Worm (Caenorhabditis elegans) whole organism, L3 larva: ENCODE results near the gene F49F1.11.
"Not testable (repeated sequence)": the region's sequence is repeated elsewhere in the genome, so short reads cannot be mapped to it uniquely, and the experiment has no call there.

Experiments used
- R02D3.7 ChIP-seq: fragments of 150-350 bp; optimal IDR thresholded peaks from 2 replicates; lab custom pipeline; 2014; ENCODE audit warnings: missing biosample characterization, missing genetic modification characterization
- aly-2 ChIP-seq: fragments of 150-350 bp; optimal IDR thresholded peaks from 2 replicates; lab custom pipeline; 2014; ENCODE audit warnings: missing biosample characterization, missing genetic modification characterization
- daf-12 ChIP-seq: fragments of 150-350 bp; optimal IDR thresholded peaks from 2 replicates; lab custom pipeline; 2014; ENCODE audit warnings: missing biosample characterization, missing genetic modification reagents, missing genetic modification characterization
- egl-27 ChIP-seq: sonication (generic microtip); optimal IDR thresholded peaks from 4 replicates; lab custom pipeline; 2017; ENCODE audit warnings: missing biosample characterization, missing genetic modification reagents, missing genetic modification characterization
- egl-5 ChIP-seq: fragments of 150-350 bp; optimal IDR thresholded peaks from 2 replicates; lab custom pipeline; 2017; ENCODE audit warnings: missing biosample characterization, missing genetic modification reagents, missing genetic modification characterization, inconsistent platforms
- elt-1 ChIP-seq: fragments of 150-350 bp; optimal IDR thresholded peaks from 2 replicates; lab custom pipeline; 2014; ENCODE audit warnings: missing biosample characterization, missing genetic modification characterization
- elt-2 ChIP-seq: sonication (generic microtip); optimal IDR thresholded peaks from 2 replicates; lab custom pipeline; 2016; ENCODE audit warnings: missing genetic modification reagents, mild to moderate bottlenecking, missing genetic modification characterization, missing compliant biosample characterization
- eor-1 ChIP-seq, 2 experiments: fragments of 150-350 bp; optimal IDR thresholded peaks; 2 replicates each; lab custom pipeline; 2014 to 2018; ENCODE audit warnings: missing biosample characterization in 2 of 2, missing genetic modification characterization in 2 of 2
- fkh-2 ChIP-seq: fragments of 150-350 bp; optimal IDR thresholded peaks from 2 replicates; lab custom pipeline; 2014; ENCODE audit warnings: missing biosample characterization, missing genetic modification reagents, missing genetic modification characterization
- hmg-11 ChIP-seq: sonication (generic microtip); optimal IDR thresholded peaks from 2 replicates; lab custom pipeline; 2016; ENCODE audit warnings: missing genetic modification characterization, missing compliant biosample characterization
- jun-1 ChIP-seq: fragments of 150-350 bp; optimal IDR thresholded peaks from 2 replicates; lab custom pipeline; 2014; ENCODE audit warnings: missing biosample characterization, missing genetic modification reagents, missing genetic modification characterization
- lin-15B ChIP-seq: fragments of 150-350 bp; optimal IDR thresholded peaks from 2 replicates; lab custom pipeline; 2014; ENCODE audit warnings: missing biosample characterization, missing genetic modification characterization
- lin-39 ChIP-seq: fragments of 150-350 bp; optimal IDR thresholded peaks from 2 replicates; lab custom pipeline; 2018; ENCODE audit warnings: missing biosample characterization, missing genetic modification reagents, missing genetic modification characterization
- mdl-1 ChIP-seq: fragments of 150-350 bp; optimal IDR thresholded peaks from 2 replicates; lab custom pipeline; 2014; ENCODE audit warnings: missing biosample characterization, missing genetic modification characterization
- nfya-1 ChIP-seq: sonication (generic microtip); optimal IDR thresholded peaks from 2 replicates; lab custom pipeline; 2017; ENCODE audit warnings: missing genetic modification characterization, mild to moderate bottlenecking, missing compliant biosample characterization, antibody characterized with exemption, moderate library complexity; ENCODE audit not compliant: insufficient read depth
- nhr-11 ChIP-seq: fragments of 150-350 bp; optimal IDR thresholded peaks from 2 replicates; lab custom pipeline; 2014; ENCODE audit warnings: missing biosample characterization, missing genetic modification characterization
- nhr-12 ChIP-seq: fragments of 150-350 bp; optimal IDR thresholded peaks from 2 replicates; lab custom pipeline; 2014; ENCODE audit warnings: missing biosample characterization, missing genetic modification characterization
- nhr-28 ChIP-seq: fragments of 150-350 bp; optimal IDR thresholded peaks from 2 replicates; lab custom pipeline; 2014; ENCODE audit warnings: missing biosample characterization, missing genetic modification characterization
- nhr-76 ChIP-seq: fragments of 150-350 bp; sonication (generic microtip); optimal IDR thresholded peaks from 5 replicates; lab custom pipeline; 2014; ENCODE audit warnings: missing biosample characterization, missing genetic modification characterization
- nhr-77 ChIP-seq: fragments of 150-350 bp; optimal IDR thresholded peaks from 2 replicates; lab custom pipeline; 2014; ENCODE audit warnings: missing biosample characterization, missing genetic modification characterization
- pha-4 ChIP-seq: fragments of 150-350 bp; optimal IDR thresholded peaks from 2 replicates; lab custom pipeline; 2014; ENCODE audit warnings: missing biosample characterization, missing genetic modification reagents, missing genetic modification characterization
- pqm-1 ChIP-seq: fragments of 150-350 bp; optimal IDR thresholded peaks from 2 replicates; lab custom pipeline; 2017; ENCODE audit warnings: missing biosample characterization, missing genetic modification characterization, inconsistent platforms
- skn-1 ChIP-seq: fragments of 150-350 bp; optimal IDR thresholded peaks from 2 replicates; lab custom pipeline; 2014; ENCODE audit warnings: missing biosample characterization, missing genetic modification characterization
- snpc-4 ChIP-seq: fragments of 150-350 bp; optimal IDR thresholded peaks from 2 replicates; lab custom pipeline; 2014; ENCODE audit warnings: missing biosample characterization, missing genetic modification characterization
- tbx-2 ChIP-seq: sonication (generic microtip); optimal IDR thresholded peaks from 2 replicates; lab custom pipeline; 2016; ENCODE audit warnings: mild to moderate bottlenecking, missing genetic modification characterization, missing compliant biosample characterization
- zag-1 ChIP-seq: fragments of 150-350 bp; optimal IDR thresholded peaks from 2 replicates; lab custom pipeline; 2014; ENCODE audit warnings: missing biosample characterization, missing genetic modification characterization
- ztf-4 ChIP-seq: fragments of 150-350 bp; optimal IDR thresholded peaks from 2 replicates; lab custom pipeline; 2014; ENCODE audit warnings: missing biosample characterization, missing genetic modification characterization

Gene F49F1.11

DNA sequence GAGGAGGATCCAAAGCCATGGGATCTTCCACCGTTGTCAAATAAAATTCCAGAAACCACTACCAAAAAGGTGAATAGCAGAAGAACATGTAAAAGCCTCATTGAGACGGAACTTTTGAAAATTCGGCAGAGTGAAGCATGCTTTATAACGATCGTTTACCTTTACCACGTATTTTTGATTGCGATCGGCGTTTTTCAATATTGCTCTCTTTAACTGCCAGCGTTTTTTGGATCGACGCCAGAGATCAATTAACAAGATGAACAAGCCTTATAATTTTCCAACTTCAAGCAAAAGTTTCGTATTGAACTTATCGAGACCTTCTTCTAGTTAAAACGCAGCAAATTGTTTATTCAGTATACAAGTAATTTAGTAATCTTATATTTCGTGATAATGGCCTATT lies 2.2 kb downstream of the F49F1.11 start, which contains the start of gene F49F1.10:
F49F1.10 (minus strand) TSS at position 101 of the 400 bp plus-strand sequence.
- TF ChIP-seq egl-5 (tag; lab: Kevin White, UChicago), result no peak
- no peak for TF ChIP-seq snpc-4 (tag; lab: Kevin White, UChicago)
- no peak for TF ChIP-seq nhr-11 (tag; lab: Kevin White, UChicago)
- no peak for TF ChIP-seq nhr-76 (tag; lab: Kevin White, UChicago)
- no peak for TF ChIP-seq nhr-28 (tag; lab: Kevin White, UChicago)
- no peak for TF ChIP-seq elt-1 (tag; lab: Kevin White, UChicago)
- TF ChIP-seq aly-2 (tag; lab: Kevin White, UChicago), result no peak
- no peak for TF ChIP-seq pha-4 (tag; lab: Kevin White, UChicago)
- TF ChIP-seq daf-12 (tag; lab: Kevin White, UChicago), result no peak
- no peak for TF ChIP-seq nfya-1 (tag; lab: Kevin White, UChicago)
- no peak for TF ChIP-seq jun-1 (tag; lab: Kevin White, UChicago)
- no peak for TF ChIP-seq R02D3.7 (tag; lab: Kevin White, UChicago)
- TF ChIP-seq mdl-1 (tag; lab: Kevin White, UChicago), result no peak
- TF ChIP-seq lin-15B (tag; lab: Kevin White, UChicago), result no peak
- no peak for TF ChIP-seq fkh-2 (tag; lab: Kevin White, UChicago)
- no peak for TF ChIP-seq nhr-77 (tag; lab: Kevin White, UChicago)
- TF ChIP-seq skn-1, result no peak
- no peak for TF ChIP-seq nhr-12 (tag; lab: Kevin White, UChicago)

- TF ChIP-seq lin-39 (no peak), daf-12 (tag; lab: Kevin White, UChicago) (no peak)
These were observed 3.7 kb downstream of the F49F1.11 start, which contains the start of gene F49F1.9 for ce11 chrIV:4137472-4137871. TSS of gene F49F1.9 (minus strand) at chrIV:4137572.

- no peak for TF ChIP-seq hmg-11
These were observed 5.5 kb downstream of the F49F1.11 start, which contains the start of gene F49F1.17 for ce11 chrIV:4135744-4136143. TSS of gene F49F1.17 (minus strand) at chrIV:4135844.

DNA sequence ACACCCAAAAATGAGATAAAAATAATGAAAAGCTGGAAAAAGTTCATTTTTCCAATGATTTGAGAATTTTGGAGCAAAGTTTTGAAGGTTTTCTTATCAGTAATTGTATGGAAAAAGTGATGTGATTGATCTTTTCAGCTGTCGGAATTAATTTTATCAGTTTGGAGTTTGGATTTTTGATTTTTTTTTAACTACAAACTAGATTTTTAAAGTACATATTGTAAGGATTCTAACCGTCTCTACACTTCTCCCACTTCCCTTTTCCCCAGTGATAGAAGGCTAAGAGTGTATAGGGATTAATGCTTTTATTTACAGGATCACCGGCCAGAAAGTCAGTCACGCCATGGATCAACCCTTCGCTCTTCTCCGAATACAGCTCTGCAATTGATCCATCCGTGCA lies 15.6 kb downstream of the F49F1.11 start, which contains the start of gene F49F1.7:
F49F1.7 (minus strand) TSS at position 101 of the 400 bp plus-strand sequence.
- not testable (repeated sequence) for TF ChIP-seq elt-2 (tag; lab: Kevin White, UChicago); egl-27 (tag; lab: Kevin White, UChicago); eor-1 (tag; optimal IDR thresholded peaks at IDR 0.05; lab: Kevin White, UChicago)

- peak; percentile 69 for TF ChIP-seq elt-2 (tag; lab: Kevin White, UChicago)
- no peak for TF ChIP-seq eor-1 (tag; optimal IDR thresholded peaks at IDR 0.05; lab: Kevin White, UChicago)
- TF ChIP-seq, all 47 proteins: peak for 1
These were observed 18.1 kb downstream of the F49F1.11 start, which contains the start of gene mul-1 for ce11 chrIV:4123083-4123482. TSS of gene mul-1 (minus strand) at chrIV:4123166.

DNA sequence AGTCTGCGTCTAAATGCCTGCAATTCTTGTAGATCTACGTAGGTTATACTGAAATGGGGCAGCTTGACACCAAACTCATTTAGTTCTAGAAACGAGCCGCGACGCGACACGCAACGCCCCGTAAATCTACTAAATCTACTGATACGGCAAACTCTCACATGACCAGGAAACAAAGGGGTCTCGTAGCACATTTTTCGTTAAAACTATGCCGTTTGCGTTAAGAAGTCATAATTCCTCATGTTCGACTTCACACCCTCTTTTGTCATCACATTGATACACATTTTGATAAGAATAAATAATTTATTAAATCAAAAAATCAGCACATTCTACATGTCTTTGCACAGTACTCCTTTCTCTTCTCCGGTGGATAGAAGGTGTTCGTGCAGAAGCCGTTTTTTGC lies 20.2 kb downstream of the F49F1.11 start:
- TF ChIP-seq pqm-1 (tag; lab: Kevin White, UChicago) (peak; percentile 31), elt-2 (tag; lab: Kevin White, UChicago) (peak; percentile 77), tbx-2 (no peak), zag-1 (tag; lab: Kevin White, UChicago) (no peak), ztf-4 (tag; lab: Kevin White, UChicago) (no peak)

DNA sequence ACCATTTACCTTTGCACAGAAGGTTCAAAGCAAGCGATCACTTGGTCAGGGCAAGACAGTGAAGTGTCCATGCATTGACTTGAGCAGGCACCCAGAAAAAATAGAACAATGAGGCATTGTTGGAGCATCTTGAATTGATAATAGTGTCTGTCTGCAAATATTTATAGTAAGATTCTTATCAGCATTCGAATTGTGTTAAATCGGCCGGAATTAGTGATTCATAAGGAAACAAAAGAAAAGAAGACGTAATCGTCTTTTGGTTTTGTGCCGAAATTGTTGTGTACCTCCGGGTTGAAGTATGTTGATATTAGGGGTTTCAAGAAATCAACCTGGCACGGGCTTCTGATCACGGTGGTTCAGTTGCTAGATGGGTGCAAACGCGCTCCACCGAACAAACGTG lies 20.9 kb downstream of the F49F1.11 start, which contains the start of gene F49F1.5:
F49F1.5 (minus strand) TSS at position 153 of the 400 bp plus-strand sequence.
- TF ChIP-seq elt-2 (tag; lab: Kevin White, UChicago) (peak; percentile 63), nhr-76 (tag; lab: Kevin White, UChicago) (no peak)

DNA sequence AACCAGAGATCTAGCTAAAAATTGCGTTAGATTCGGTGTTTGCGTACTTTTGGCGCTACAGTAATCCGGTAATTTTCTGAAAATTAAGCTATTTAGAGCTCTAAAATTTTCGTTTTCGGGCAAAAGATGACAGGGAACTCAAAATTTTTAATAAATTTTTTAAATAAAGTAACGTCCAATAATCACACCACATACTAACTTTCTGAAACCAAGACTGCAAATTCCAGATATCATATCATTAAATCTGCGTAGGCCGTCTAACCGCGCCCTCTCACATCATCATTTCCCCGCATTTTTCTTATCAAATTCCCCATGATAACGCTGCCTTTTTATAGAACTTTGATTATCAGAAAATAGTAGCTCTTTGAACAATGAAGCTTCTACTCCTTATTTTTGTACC lies 23.8 kb downstream of the F49F1.11 start, which contains the start of gene drd-50:
drd-50 (plus strand) TSS at position 301 of the 400 bp plus-strand sequence.
- peak; percentile 65 for TF ChIP-seq elt-2 (tag; lab: Kevin White, UChicago)
- no peak for TF ChIP-seq zag-1 (tag; lab: Kevin White, UChicago)
- TF ChIP-seq, all 47 proteins: peak for 1
